Worm (Caenorhabditis elegans) whole organism, L2 larva: Measurements from ENCODE around the gene F19D8.2.

ENCODE experiments used
- elt-3 ChIP-seq: sonication (generic microtip); optimal IDR thresholded peaks from 2 replicates; lab custom pipeline; 2017; ENCODE audit warnings: missing biosample characterization, missing genetic modification characterization
- nhr-77 ChIP-seq: fragments of 150-350 bp; optimal IDR thresholded peaks from 2 replicates; lab custom pipeline; 2014; ENCODE audit warnings: missing biosample characterization, missing genetic modification characterization

DNA sequence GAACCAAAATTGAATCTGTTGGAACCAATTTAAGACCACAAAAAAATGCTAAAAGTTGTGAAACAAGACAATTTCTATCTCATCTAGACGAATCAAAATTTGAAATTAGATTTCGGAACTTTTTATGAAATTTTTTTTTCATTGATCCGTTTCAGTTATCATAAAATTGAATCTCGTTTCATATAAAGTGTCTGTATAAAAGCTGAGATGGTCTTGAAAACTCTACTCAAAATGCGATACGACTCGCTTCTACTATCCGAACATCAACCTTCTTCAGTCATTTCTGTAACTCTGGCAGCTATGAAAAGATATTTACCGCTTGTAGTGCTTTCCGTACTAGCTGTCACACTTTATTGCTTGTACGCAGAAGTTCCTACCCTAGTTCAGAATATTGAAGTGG is 43.7 kb upstream of the F19D8.2 start, which contains the start of gene ZK1086.3:
- TF ChIP-seq nhr-77 (tag; lab: Kevin White, UChicago) (no peak), elt-3 (no peak)
